Worm (Caenorhabditis elegans) whole organism, young adult: Measurements from ENCODE around the gene trap-3.

ENCODE experiments used
- F10E7.11 ChIP-seq: sonication (generic microtip); optimal IDR thresholded peaks from 2 replicates; lab custom pipeline; 2017; ENCODE audit warnings: mild to moderate bottlenecking, missing genetic modification characterization, moderate library complexity, missing compliant biosample characterization
- F22D6.2 ChIP-seq: sonication (generic microtip); optimal IDR thresholded peaks from 2 replicates; lab custom pipeline; 2016; ENCODE audit warnings: mild to moderate bottlenecking, missing genetic modification characterization, missing compliant biosample characterization
- F23B12.7 ChIP-seq: sonication (generic microtip); optimal IDR thresholded peaks from 2 replicates; lab custom pipeline; 2017; ENCODE audit warnings: missing genetic modification characterization, mild to moderate bottlenecking, missing compliant biosample characterization, antibody characterized with exemption, moderate library complexity; ENCODE audit not compliant: insufficient read depth
- F33H1.4 ChIP-seq: fragments of 200-800 bp; sonication (Bioruptor generic); IDR thresholded peaks from 2 replicates; pipeline ENCODE4 v1.3.6; 2022; ENCODE audit warnings: missing genetic modification reagents, missing genetic modification characterization, missing compliant biosample characterization
- F37B4.10 ChIP-seq: fragments of 200-800 bp; sonication (Bioruptor generic); IDR thresholded peaks from 2 replicates; pipeline ENCODE4 v1.3.6; 2022; ENCODE audit warnings: missing genetic modification characterization, missing compliant biosample characterization
- F49E8.2 ChIP-seq: sonication (generic microtip); optimal IDR thresholded peaks from 3 replicates; lab custom pipeline; 2017; ENCODE audit warnings: missing genetic modification characterization, mild to moderate bottlenecking, missing compliant biosample characterization, antibody characterized with exemption, moderate library complexity; ENCODE audit not compliant: insufficient read depth
- K11D2.4 ChIP-seq: fragments of 200-800 bp; sonication (Bioruptor generic); IDR thresholded peaks from 2 replicates; pipeline ENCODE4 v1.3.6; 2022; ENCODE audit warnings: missing genetic modification reagents, missing genetic modification characterization, missing compliant biosample characterization
- K12H6.12 ChIP-seq: fragments of 200-800 bp; sonication (Bioruptor generic); optimal IDR thresholded peaks from 2 replicates; lab custom pipeline; 2018; ENCODE audit warnings: mild to moderate bottlenecking, missing genetic modification characterization, missing compliant biosample characterization
- Y53G8AR.9 ChIP-seq: fragments of 200-800 bp; sonication (Bioruptor generic); conservative IDR thresholded peaks from 2 replicates; pipeline ENCODE4 v1.3.6; 2022; ENCODE audit warnings: missing genetic modification reagents, missing genetic modification characterization, missing compliant biosample characterization
- ama-1 ChIP-seq, 3 experiments: fragments of 150-350 bp in 1 of 3; sonication (generic microtip) in 2 of 3; optimal IDR thresholded peaks; 2 replicates each; lab custom pipeline; 2014 to 2018; ENCODE audit warnings: missing biosample characterization in 2 of 3, missing genetic modification characterization in 2 of 3, missing genetic modification reagents in 2 of 3
- aptf-2 ChIP-seq: fragments of 200-800 bp; sonication (Bioruptor generic); conservative IDR thresholded peaks from 2 replicates; pipeline ENCODE4 v1.3.6; 2022; ENCODE audit warnings: missing genetic modification reagents, missing genetic modification characterization, missing compliant biosample characterization
- aptf-3 ChIP-seq: fragments of 200-800 bp; sonication (Bioruptor generic); IDR thresholded peaks from 2 replicates; pipeline ENCODE4 v1.3.6; 2022; ENCODE audit warnings: missing genetic modification characterization, missing compliant biosample characterization
- attf-3 ChIP-seq: fragments of 200-800 bp; sonication (Bioruptor generic); conservative IDR thresholded peaks from 2 replicates; pipeline ENCODE4 v1.3.6; 2022; ENCODE audit warnings: missing genetic modification reagents, missing genetic modification characterization, missing compliant biosample characterization
- attf-5 ChIP-seq: fragments of 200-800 bp; sonication (Bioruptor generic); optimal IDR thresholded peaks from 2 replicates; lab custom pipeline; 2018; ENCODE audit warnings: mild to moderate bottlenecking, missing genetic modification characterization, missing compliant biosample characterization
- bed-2 ChIP-seq: fragments of 200-800 bp; sonication (Bioruptor generic); IDR thresholded peaks from 2 replicates; pipeline ENCODE4 v1.3.6; 2022; ENCODE audit warnings: missing genetic modification reagents, missing genetic modification characterization, missing compliant biosample characterization
- ccch-3 ChIP-seq: fragments of 200-800 bp; sonication (Bioruptor generic); optimal IDR thresholded peaks from 2 replicates; lab custom pipeline; 2018; ENCODE audit warnings: mild to moderate bottlenecking, missing genetic modification characterization, missing compliant biosample characterization
- ceh-79 ChIP-seq: sonication (generic microtip); optimal IDR thresholded peaks from 2 replicates; lab custom pipeline; 2017; ENCODE audit warnings: mild to moderate bottlenecking, missing genetic modification characterization, missing compliant biosample characterization
- ceh-91 ChIP-seq: fragments of 200-800 bp; sonication (Bioruptor generic); IDR thresholded peaks from 2 replicates; pipeline ENCODE4 v1.3.6; 2022; ENCODE audit warnings: missing genetic modification reagents, missing genetic modification characterization, missing compliant biosample characterization
- chd-7 ChIP-seq: sonication (generic microtip); optimal IDR thresholded peaks from 2 replicates; lab custom pipeline; 2016; ENCODE audit warnings: mild to moderate bottlenecking, missing genetic modification characterization, moderate library complexity, missing compliant biosample characterization
- dox-1 ChIP-seq: fragments of 200-800 bp; sonication (Bioruptor generic); IDR thresholded peaks from 2 replicates; pipeline ENCODE4 v1.3.6; 2022; ENCODE audit warnings: missing genetic modification reagents, missing genetic modification characterization, missing compliant biosample characterization
- efl-1 ChIP-seq: fragments of 150-350 bp; optimal IDR thresholded peaks from 2 replicates; lab custom pipeline; 2014; ENCODE audit warnings: missing biosample characterization, missing genetic modification reagents, missing genetic modification characterization
- fkh-3 ChIP-seq: sonication (generic microtip); optimal IDR thresholded peaks from 2 replicates; lab custom pipeline; 2016; ENCODE audit warnings: mild to moderate bottlenecking, missing genetic modification characterization, missing compliant biosample characterization
- gei-17 ChIP-seq: fragments of 200-800 bp; sonication (Bioruptor generic); optimal IDR thresholded peaks from 2 replicates; lab custom pipeline; 2018; ENCODE audit warnings: mild to moderate bottlenecking, missing genetic modification characterization, missing compliant biosample characterization
- hsf-1 ChIP-seq: fragments of 200-800 bp; sonication (Bioruptor generic); IDR thresholded peaks from 2 replicates; pipeline ENCODE4 v1.3.6; 2022; ENCODE audit warnings: missing genetic modification reagents, missing genetic modification characterization, missing compliant biosample characterization
- lag-1 ChIP-seq: fragments of 200-800 bp; sonication (Bioruptor generic); IDR thresholded peaks from 2 replicates; pipeline ENCODE4 v1.3.6; 2022; ENCODE audit warnings: missing genetic modification reagents, missing genetic modification characterization, missing compliant biosample characterization
- let-526 ChIP-seq: fragments of 200-800 bp; sonication (Bioruptor generic); IDR thresholded peaks from 2 replicates; pipeline ENCODE4 v1.3.6; 2022; ENCODE audit warnings: missing genetic modification reagents, missing genetic modification characterization, missing compliant biosample characterization
- lin-40 ChIP-seq: sonication (generic microtip); optimal IDR thresholded peaks from 2 replicates; lab custom pipeline; 2016; ENCODE audit warnings: missing genetic modification characterization, mild to moderate bottlenecking, missing compliant biosample characterization, missing genotype, missing genetic modification reagents
- lin-54 ChIP-seq: fragments of 200-800 bp; sonication (Bioruptor generic); optimal IDR thresholded peaks from 2 replicates; lab custom pipeline; 2018; ENCODE audit warnings: mild to moderate bottlenecking, missing genetic modification characterization, missing compliant biosample characterization
- lsl-1 ChIP-seq: fragments of 200-800 bp; sonication (Bioruptor generic); optimal IDR thresholded peaks from 2 replicates; lab custom pipeline; 2018; ENCODE audit warnings: mild to moderate bottlenecking, missing genetic modification characterization, moderate library complexity, missing compliant biosample characterization
- lsy-27 ChIP-seq: sonication (generic microtip); optimal IDR thresholded peaks from 2 replicates; lab custom pipeline; 2017; ENCODE audit warnings: missing genetic modification characterization, mild to moderate bottlenecking, missing compliant biosample characterization, antibody characterized with exemption, missing genotype, borderline replicate concordance; ENCODE audit not compliant: insufficient read depth
- madf-10 ChIP-seq: sonication (generic microtip); optimal IDR thresholded peaks from 2 replicates; lab custom pipeline; 2016; ENCODE audit warnings: mild to moderate bottlenecking, missing genetic modification characterization, missing compliant biosample characterization
- madf-3 ChIP-seq: fragments of 200-800 bp; sonication (Bioruptor generic); IDR thresholded peaks from 2 replicates; pipeline ENCODE4 v1.3.6; 2022; ENCODE audit warnings: missing genetic modification reagents, missing genetic modification characterization, missing compliant biosample characterization
- madf-8 ChIP-seq: fragments of 200-800 bp; sonication (Bioruptor generic); conservative IDR thresholded peaks from 2 replicates; pipeline ENCODE4 v1.3.6; 2022; ENCODE audit warnings: missing genetic modification reagents, missing genetic modification characterization, missing compliant biosample characterization
- mel-28 ChIP-seq: sonication (generic microtip); optimal IDR thresholded peaks from 2 replicates; lab custom pipeline; 2016; ENCODE audit warnings: borderline replicate concordance, mild to moderate bottlenecking, missing genetic modification characterization, missing compliant biosample characterization
- nhr-179 ChIP-seq: sonication (generic microtip); optimal IDR thresholded peaks from 2 replicates; lab custom pipeline; 2016; ENCODE audit warnings: mild to moderate bottlenecking, missing genetic modification characterization, missing compliant biosample characterization
- nhr-80 ChIP-seq: sonication (generic microtip); optimal IDR thresholded peaks from 2 replicates; lab custom pipeline; 2016; ENCODE audit warnings: missing genetic modification characterization, missing compliant biosample characterization
- nhr-90 ChIP-seq: sonication (generic microtip); optimal IDR thresholded peaks from 2 replicates; lab custom pipeline; 2016; ENCODE audit warnings: missing genotype, mild to moderate bottlenecking, missing genetic modification characterization, missing compliant biosample characterization
- pbrm-1 ChIP-seq: fragments of 200-800 bp; sonication (Bioruptor generic); IDR thresholded peaks from 2 replicates; pipeline ENCODE4 v1.3.6; 2022; ENCODE audit warnings: missing genetic modification reagents, missing genetic modification characterization, missing compliant biosample characterization
- pha-4 ChIP-seq: fragments of 150-350 bp; sonication (generic microtip); optimal IDR thresholded peaks from 2 replicates; lab custom pipeline; 2014; ENCODE audit warnings: missing biosample characterization, missing genetic modification reagents, missing genetic modification characterization
- sea-2 ChIP-seq: fragments of 200-800 bp; sonication (Bioruptor generic); IDR thresholded peaks from 2 replicates; pipeline ENCODE4 v1.3.6; 2022; ENCODE audit warnings: missing genetic modification characterization, missing compliant biosample characterization
- snpc-4 ChIP-seq, 5 experiments: fragments of 150-350 bp in 1 of 5; sonication (generic microtip) in 4 of 5; optimal IDR thresholded peaks; 2 replicates each; lab custom pipeline; 2014 to 2018; ENCODE audit warnings: missing genetic modification characterization in 5 of 5, missing biosample characterization in 3 of 5, antibody characterized with exemption in 2 of 5, mild to moderate bottlenecking in 2 of 5, missing compliant biosample characterization in 2 of 5, missing genotype in 2 of 5, moderate library complexity in 2 of 5, missing genetic modification reagents in 1 of 5
- tbx-9 ChIP-seq: sonication (generic microtip); optimal IDR thresholded peaks from 2 replicates; lab custom pipeline; 2016; ENCODE audit warnings: borderline replicate concordance, missing genetic modification characterization, inconsistent platforms, missing compliant biosample characterization
- zfh-2 ChIP-seq: fragments of 200-800 bp; sonication (Bioruptor generic); conservative IDR thresholded peaks from 2 replicates; pipeline ENCODE4 v1.3.6; 2022; ENCODE audit warnings: missing genetic modification reagents, missing genetic modification characterization, missing compliant biosample characterization
- zim-3 ChIP-seq: sonication (generic microtip); optimal IDR thresholded peaks from 2 replicates; lab custom pipeline; 2017; ENCODE audit warnings: mild to moderate bottlenecking, missing genetic modification characterization, moderate library complexity, missing compliant biosample characterization
- ztf-18 ChIP-seq: sonication (generic microtip); optimal IDR thresholded peaks from 2 replicates; lab custom pipeline; 2016; ENCODE audit warnings: missing genotype, mild to moderate bottlenecking, missing genetic modification characterization, missing compliant biosample characterization
- ztf-25 ChIP-seq: fragments of 200-800 bp; sonication (Bioruptor generic); IDR thresholded peaks from 2 replicates; pipeline ENCODE4 v1.3.6; 2022; ENCODE audit warnings: missing genetic modification reagents, missing genetic modification characterization, missing compliant biosample characterization

Gene trap-3

DNA sequence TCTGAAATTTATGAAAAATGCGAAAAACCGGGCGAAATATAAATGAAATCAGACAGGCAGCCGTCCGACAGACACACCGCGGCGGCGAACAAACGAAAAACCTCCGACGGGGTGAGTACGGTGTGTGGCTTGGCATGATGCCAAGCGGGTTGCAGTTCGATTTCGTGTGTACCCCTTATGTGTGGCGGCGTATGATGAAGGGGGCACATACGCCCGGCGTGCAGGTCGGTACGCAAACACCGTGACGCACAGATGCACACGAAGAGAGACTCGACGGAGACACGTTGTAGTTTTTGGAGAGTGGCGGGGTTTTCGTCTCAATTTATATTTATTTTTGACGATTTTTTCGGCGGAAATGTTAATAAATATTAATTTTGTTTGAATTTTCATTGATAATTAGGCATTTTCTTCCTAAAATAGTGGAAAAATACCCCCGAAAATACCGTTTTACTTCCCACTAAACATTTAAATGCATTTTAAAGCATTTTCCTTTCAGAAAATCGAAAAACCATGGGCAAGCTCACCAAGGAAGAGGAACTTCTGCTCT lies at the start of gene trap-3:
trap-3 (plus strand) TSS at position 497 of the 547 bp plus-strand sequence.
- TF ChIP-seq snpc-4 (GFP tag; optimal IDR thresholded peaks at IDR 0.05; lab: Kevin White, UChicago) (peak; percentile 64), snpc-4 (tag; optimal IDR thresholded peaks at IDR 0.05; lab: Kevin White, UChicago) (peak; percentile 84 to 88 (median 88)), hsf-1 (peak; percentile 75), ztf-18 (tag; lab: Kevin White, UChicago) (peak; percentile 89), nhr-179 (no peak), F10E7.11 (tag; lab: Kevin White, UChicago) (no peak), pha-4 (tag; lab: Kevin White, UChicago) (no peak), Y53G8AR.9 (GFP tag; lab: Robert Waterston, UW) (peak; percentile 98), sea-2 (0 out of 2 replicates have a peak, but pooled peaks have one; percentile 49), efl-1 (GFP tag; lab: Kevin White, UChicago) (peak; percentile 73), aptf-2 (GFP tag; lab: Robert Waterston, UW) (no peak), madf-3 (peak; percentile 96), ceh-79 (tag; lab: Kevin White, UChicago) (peak; percentile 47), bed-2 (0 out of 2 replicates have a peak, but pooled peaks have one; percentile 73), ama-1 (optimal IDR thresholded peaks at IDR 0.05; lab: Kevin White, UChicago) (no peak), ama-1 (GFP tag; optimal IDR thresholded peaks at IDR 0.05; lab: Kevin White, UChicago) (peak in 1 of 2 experiments; percentile 61), nhr-90 (tag; lab: Kevin White, UChicago) (peak; percentile 98), K12H6.12 (tag; lab: Kevin White, UChicago) (peak; percentile 98), lin-54 (GFP tag; lab: Kevin White, UChicago) (peak; percentile 97), tbx-9 (tag; lab: Kevin White, UChicago) (no peak), lsl-1 (GFP tag; lab: Kevin White, UChicago) (peak; percentile 88), attf-5 (GFP tag; lab: Kevin White, UChicago) (peak; percentile 98), pbrm-1 (GFP tag; lab: Robert Waterston, UW) (peak; percentile 96), madf-10 (tag; lab: Kevin White, UChicago) (peak; percentile 93), zim-3 (tag; lab: Kevin White, UChicago) (peak; percentile 38), lsy-27 (peak; percentile 61), F49E8.2 (tag; lab: Kevin White, UChicago) (peak; percentile 81), mel-28 (peak; percentile 68), dox-1 (GFP tag; lab: Robert Waterston, UW) (peak; percentile 99), let-526 (peak; percentile 95), F23B12.7 (tag; lab: Kevin White, UChicago) (peak; percentile 91), ztf-25 (GFP tag; lab: Robert Waterston, UW) (no peak), attf-3 (GFP tag; lab: Robert Waterston, UW) (peak; percentile 80), F33H1.4 (GFP tag; lab: Robert Waterston, UW) (peak; percentile 83), aptf-3 (GFP tag; lab: Robert Waterston, UW) (no peak), lag-1 (GFP tag; lab: Robert Waterston, UW) (no peak), nhr-80 (tag; lab: Kevin White, UChicago) (peak; percentile 99), fkh-3 (no peak), zfh-2 (GFP tag; lab: Robert Waterston, UW) (peak; percentile 98), ccch-3 (no peak), ceh-91 (peak; percentile 88), madf-8 (GFP tag; lab: Robert Waterston, UW) (peak; percentile 71; the same call in 1 of the 2 replicates), F22D6.2 (tag; lab: Kevin White, UChicago) (peak; percentile 86), F37B4.10 (GFP tag; lab: Robert Waterston, UW) (0 out of 2 replicates have a peak, but pooled peaks have one; percentile 87), chd-7 (tag; lab: Kevin White, UChicago) (peak; percentile 95), gei-17 (GFP tag; lab: Kevin White, UChicago) (peak; percentile 83), lin-40 (tag; lab: Kevin White, UChicago) (peak; percentile 97), K11D2.4 (GFP tag; lab: Robert Waterston, UW) (peak; percentile 94)
